Worm (Caenorhabditis elegans): Measurements from ENCODE around the gene M163.9.

DNA sequence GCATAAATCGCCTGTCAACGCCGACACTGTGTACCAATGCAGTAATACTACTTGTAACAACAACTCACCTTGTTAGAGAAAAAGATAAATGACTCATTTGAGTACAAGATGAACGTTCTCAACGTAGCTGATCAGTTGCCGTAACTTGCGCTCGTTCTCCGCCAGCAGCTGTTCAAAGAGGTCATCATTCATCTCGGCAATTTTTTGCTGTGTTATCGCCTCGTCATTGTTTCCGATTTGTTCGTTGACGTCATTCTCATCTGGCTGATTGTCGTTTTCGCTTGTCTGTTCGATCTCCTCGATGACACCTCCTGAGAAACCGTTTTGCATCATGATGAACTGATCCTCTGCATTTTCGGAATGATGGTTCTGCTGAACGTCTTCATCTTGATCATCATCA, 33.9 kb downstream of the M163.9 start:
- TF ChIP-seq D2030.7 (GFP tag; IDR thresholded peaks at IDR 0.05) (no peak), ztf-18 (tag; optimal IDR thresholded peaks at IDR 0.05) (no peak), ama-1 (optimal IDR thresholded peaks at IDR 0.05) (no peak), ama-1 (GFP tag; optimal IDR thresholded peaks at IDR 0.05) (no peak), dox-1 (GFP tag; IDR thresholded peaks at IDR 0.05) (no peak), dpl-1 (GFP tag; optimal IDR thresholded peaks at IDR 0.05) (no peak), F52B5.7 (tag; optimal IDR thresholded peaks at IDR 0.05) (no peak), B0336.3 (GFP tag; IDR thresholded peaks at IDR 0.05) (no peak), F22D6.2 (tag; optimal IDR thresholded peaks at IDR 0.05) (no peak)

All from whole organism, young adult.